Fruit fly (Drosophila melanogaster) whole organism, embryonic: Measurements from ENCODE around the gene CG13056.

Source experiments
- Abd-B ChIP-seq: fragments of 200-800 bp; sonication (Bioruptor generic); optimal IDR thresholded peaks from 2 replicates; lab custom pipeline; 2018; ENCODE audit warnings: missing biosample characterization, mild to moderate bottlenecking, missing genetic modification characterization, moderate library complexity
- Atf6 ChIP-seq: fragments of 200-800 bp; sonication (Bioruptor generic); IDR thresholded peaks from 2 replicates; pipeline ENCODE4 v1.3.6; 2022; ENCODE audit warnings: missing biosample characterization, missing genetic modification characterization
- CG10565 ChIP-seq: fragments of 200-800 bp; sonication (Bioruptor generic); optimal IDR thresholded peaks from 3 replicates; lab custom pipeline; 2016; ENCODE audit warnings: missing biosample characterization, mild to moderate bottlenecking, missing genetic modification characterization
- CG10654 ChIP-seq: fragments of 200-800 bp; sonication (Bioruptor generic); optimal IDR thresholded peaks from 2 replicates; lab custom pipeline; 2016; ENCODE audit warnings: missing biosample characterization, missing genetic modification characterization
- CG14441 ChIP-seq: fragments of 200-800 bp; sonication (Bioruptor generic); IDR thresholded peaks from 2 replicates; pipeline ENCODE4 v1.3.6; 2022; ENCODE audit warnings: missing biosample characterization, missing genetic modification characterization
- CG14667 ChIP-seq: fragments of 200-800 bp; sonication (Bioruptor generic); IDR thresholded peaks from 2 replicates; pipeline ENCODE4 v1.3.6; 2022; ENCODE audit warnings: missing biosample characterization, missing genetic modification characterization
- CG14710 ChIP-seq: fragments of 200-800 bp; sonication (Bioruptor generic); optimal IDR thresholded peaks from 3 replicates; lab custom pipeline; 2019; ENCODE audit warnings: missing biosample characterization, mild to moderate bottlenecking, missing genetic modification characterization, moderate library complexity
- CG15011 ChIP-seq: fragments of 200-800 bp; sonication (Bioruptor generic); optimal IDR thresholded peaks from 3 replicates; lab custom pipeline; 2018; ENCODE audit warnings: missing biosample characterization, mild to moderate bottlenecking, missing genetic modification characterization
- CG17385 ChIP-seq: fragments of 200-800 bp; sonication (Bioruptor generic); optimal IDR thresholded peaks from 3 replicates; lab custom pipeline; 2018; ENCODE audit warnings: missing biosample characterization, mild to moderate bottlenecking, missing genetic modification characterization
- CG17829 ChIP-seq: fragments of 200-800 bp; optimal IDR thresholded peaks from 2 replicates; lab custom pipeline; 2019; ENCODE audit warnings: missing biosample characterization, mild to moderate bottlenecking, missing genetic modification characterization, moderate library complexity
- CG2678 ChIP-seq: fragments of 200-800 bp; sonication (Bioruptor generic); optimal IDR thresholded peaks from 3 replicates; lab custom pipeline; 2019; ENCODE audit warnings: missing biosample characterization, mild to moderate bottlenecking, missing genetic modification characterization, moderate library complexity
- CG31224 ChIP-seq: fragments of 200-800 bp; sonication (Bioruptor generic); IDR thresholded peaks from 2 replicates; pipeline ENCODE4 v1.3.6; 2022; ENCODE audit warnings: missing biosample characterization, missing genetic modification characterization
- CG32767 ChIP-seq: fragments of 200-800 bp; sonication (Bioruptor generic); IDR thresholded peaks from 2 replicates; pipeline ENCODE4 v1.3.6; 2022; ENCODE audit warnings: missing biosample characterization, missing genetic modification characterization
- CG3995 ChIP-seq: fragments of 200-800 bp; sonication (Bioruptor generic); optimal IDR thresholded peaks from 3 replicates; lab custom pipeline; 2016; ENCODE audit warnings: missing biosample characterization, missing genetic modification characterization
- CG42726 ChIP-seq: fragments of 200-800 bp; sonication (Bioruptor generic); IDR thresholded peaks from 2 replicates; pipeline ENCODE4 v1.3.6; 2022; ENCODE audit warnings: missing biosample characterization, missing genetic modification characterization; ENCODE audit not compliant: partially characterized antibody
- CG4854 ChIP-seq: fragments of 200-800 bp; sonication (Bioruptor generic); optimal IDR thresholded peaks from 2 replicates; lab custom pipeline; 2016; ENCODE audit warnings: missing biosample characterization, missing genetic modification characterization, inconsistent platforms
- CG6654 ChIP-seq: fragments of 200-800 bp; sonication (Bioruptor generic); optimal IDR thresholded peaks from 2 replicates; lab custom pipeline; 2017; ENCODE audit warnings: missing biosample characterization, mild to moderate bottlenecking, missing genetic modification characterization
- CG6791 ChIP-seq: fragments of 200-800 bp; sonication (Bioruptor generic); IDR thresholded peaks from 3 replicates; pipeline ENCODE4 v1.3.6; 2022; ENCODE audit warnings: missing biosample characterization, missing genetic modification characterization; ENCODE audit not compliant: partially characterized antibody
- CG8388 ChIP-seq: fragments of 200-800 bp; sonication (Bioruptor generic); optimal IDR thresholded peaks from 2 replicates; lab custom pipeline; 2019; ENCODE audit warnings: missing biosample characterization, mild to moderate bottlenecking, missing genetic modification characterization, moderate library complexity
- CG8765 ChIP-seq: fragments of 200-800 bp; sonication (Bioruptor generic); IDR thresholded peaks from 2 replicates; pipeline ENCODE4 v1.3.6; 2022; ENCODE audit warnings: missing biosample characterization, missing genetic modification characterization
- CG8924 ChIP-seq: fragments of 200-800 bp; optimal IDR thresholded peaks from 3 replicates; lab custom pipeline; 2019; ENCODE audit warnings: missing biosample characterization, mild to moderate bottlenecking, missing genetic modification characterization, moderate library complexity
- CG9876 ChIP-seq: fragments of 200-800 bp; sonication (Bioruptor generic); optimal IDR thresholded peaks from 2 replicates; lab custom pipeline; 2016; ENCODE audit warnings: missing biosample characterization, missing genetic modification characterization
- CHES-1-like ChIP-seq: fragments of 200-800 bp; sonication (Bioruptor generic); optimal IDR thresholded peaks from 2 replicates; lab custom pipeline; 2016; ENCODE audit warnings: missing biosample characterization, missing genetic modification characterization
- Dek ChIP-seq: fragments of 200-800 bp; sonication (Bioruptor generic); optimal IDR thresholded peaks from 3 replicates; lab custom pipeline; 2019; ENCODE audit warnings: missing biosample characterization, mild to moderate bottlenecking, missing genetic modification characterization, moderate library complexity
- Doc3 ChIP-seq: fragments of 200-800 bp; sonication (Bioruptor generic); IDR thresholded peaks from 3 replicates; pipeline ENCODE4 v1.3.6; 2022; ENCODE audit warnings: missing biosample characterization, missing genetic modification characterization; ENCODE audit not compliant: partially characterized antibody
- Hr78 ChIP-seq, 2 experiments: fragments of 200-800 bp in 1 of 2; fragments of >200 bp in 1 of 2; sonication (Bioruptor generic) in 1 of 2; optimal IDR thresholded peaks; 2 replicates each; lab custom pipeline; 2017 to 2019; ENCODE audit warnings: missing biosample characterization in 2 of 2, missing genetic modification characterization in 2 of 2, mild to moderate bottlenecking in 1 of 2, moderate library complexity in 1 of 2
- Hsf ChIP-seq: fragments of 200-800 bp; sonication (Bioruptor generic); optimal IDR thresholded peaks from 3 replicates; lab custom pipeline; 2016; ENCODE audit warnings: missing biosample characterization, missing genetic modification characterization
- Kr ChIP-seq: fragments of 200-800 bp; sonication (Bioruptor generic); optimal IDR thresholded peaks from 2 replicates; lab custom pipeline; 2017; ENCODE audit warnings: missing biosample characterization, mild to moderate bottlenecking, missing genetic modification characterization
- Lim3 ChIP-seq: fragments of 200-800 bp; sonication (Bioruptor generic); IDR thresholded peaks from 2 replicates; pipeline ENCODE4 v1.3.6; 2022; ENCODE audit warnings: missing biosample characterization, missing genetic modification characterization
- NFAT ChIP-seq: fragments of 200-800 bp; sonication (Bioruptor generic); IDR thresholded peaks from 2 replicates; pipeline ENCODE4 v1.3.6; 2022; ENCODE audit warnings: missing biosample characterization, missing genetic modification characterization
- Oaz ChIP-seq: fragments of 200-800 bp; sonication (Bioruptor generic); IDR thresholded peaks from 2 replicates; pipeline ENCODE4 v1.3.6; 2022; ENCODE audit warnings: missing biosample characterization, missing genetic modification characterization
- Pdp1 ChIP-seq, 2 experiments: fragments of 200-800 bp; sonication (Bioruptor generic); optimal IDR thresholded peaks; 3 replicates each; lab custom pipeline; 2016; ENCODE audit warnings: missing biosample characterization in 2 of 2, missing genetic modification characterization in 2 of 2, mild to moderate bottlenecking in 1 of 2, moderate library complexity in 1 of 2
- ase ChIP-seq: fragments of 200-800 bp; sonication (Bioruptor generic); IDR thresholded peaks from 3 replicates; pipeline ENCODE4 v1.3.6; 2022; ENCODE audit warnings: missing biosample characterization, missing genetic modification characterization
- az2 ChIP-seq: fragments of 200-800 bp; sonication (Bioruptor generic); optimal IDR thresholded peaks from 3 replicates; lab custom pipeline; 2016; ENCODE audit warnings: missing biosample characterization, missing genetic modification characterization
- cad ChIP-seq: fragments of >200 bp; optimal IDR thresholded peaks from 2 replicates; lab custom pipeline; 2017; ENCODE audit warnings: missing biosample characterization, missing genetic modification characterization
- caup ChIP-seq: fragments of 200-800 bp; sonication (Bioruptor generic); optimal IDR thresholded peaks from 3 replicates; lab custom pipeline; 2017; ENCODE audit warnings: missing biosample characterization, mild to moderate bottlenecking, missing genetic modification characterization, moderate library complexity; ENCODE audit not compliant: severe bottlenecking
- chif ChIP-seq, 2 experiments: fragments of 200-800 bp; sonication (Bioruptor generic); optimal IDR thresholded peaks; 3 replicates each; lab custom pipeline; 2016; ENCODE audit warnings: missing biosample characterization in 2 of 2, missing genetic modification characterization in 2 of 2
- dmrt99B ChIP-seq: fragments of 200-800 bp; sonication (Bioruptor generic); optimal IDR thresholded peaks from 2 replicates; lab custom pipeline; 2018; ENCODE audit warnings: missing biosample characterization, mild to moderate bottlenecking, missing genetic modification characterization, moderate library complexity
- gsb-n ChIP-seq: fragments of 200-800 bp; sonication (Bioruptor generic); optimal IDR thresholded peaks from 3 replicates; lab custom pipeline; 2018; ENCODE audit warnings: missing biosample characterization, mild to moderate bottlenecking, missing genetic modification characterization
- lov ChIP-seq, 2 experiments: fragments of 200-800 bp in 1 of 2; fragments of >200 bp in 1 of 2; sonication (Bioruptor generic) in 1 of 2; IDR thresholded peaks in 1 of 2; optimal IDR thresholded peaks in 1 of 2; 2 replicates in 1 of 2; 3 replicates in 1 of 2; pipeline versions ENCODE4 v1.3.6 to Lab custom; 2017 to 2022; ENCODE audit warnings: missing biosample characterization in 1 of 2, missing genetic modification characterization in 1 of 2
- mam ChIP-seq: fragments of 200-800 bp; sonication (Bioruptor generic); optimal IDR thresholded peaks from 3 replicates; lab custom pipeline; 2016; ENCODE audit warnings: missing biosample characterization, missing genetic modification characterization
- nmo ChIP-seq: fragments of 200-800 bp; sonication (Bioruptor generic); optimal IDR thresholded peaks from 2 replicates; lab custom pipeline; 2018; ENCODE audit warnings: missing biosample characterization, mild to moderate bottlenecking, missing genetic modification characterization, moderate library complexity
- otp ChIP-seq: fragments of 200-800 bp; sonication (Bioruptor generic); IDR thresholded peaks from 3 replicates; pipeline ENCODE4, ENCODE4 v1.3.6; 2022; ENCODE audit warnings: missing biosample characterization, missing genetic modification characterization
- prd ChIP-seq, 3 experiments: fragments of >200 bp in 2 of 3; fragments of 200-800 bp in 1 of 3; sonication (Bioruptor generic) in 1 of 3; optimal IDR thresholded peaks in 2 of 3; IDR thresholded peaks in 1 of 3; 2 replicates in 2 of 3; 3 replicates in 1 of 3; pipeline versions ENCODE4 v1.3.6 to Lab custom; 2017 to 2022; ENCODE audit warnings: missing biosample characterization in 1 of 3, missing genetic modification characterization in 1 of 3
- pum ChIP-seq: fragments of 200-800 bp; sonication (Bioruptor generic); optimal IDR thresholded peaks from 2 replicates; lab custom pipeline; 2016; ENCODE audit warnings: missing biosample characterization, missing genetic modification characterization
- repo ChIP-seq: fragments of 200-800 bp; sonication (Bioruptor generic); optimal IDR thresholded peaks from 2 replicates; lab custom pipeline; 2016; ENCODE audit warnings: missing biosample characterization, missing genetic modification characterization
- shn ChIP-seq: fragments of 200-800 bp; sonication (Bioruptor generic); optimal IDR thresholded peaks from 3 replicates; lab custom pipeline; 2016; ENCODE audit warnings: missing biosample characterization, missing genetic modification characterization
- tgo ChIP-seq: fragments of 200-800 bp; sonication (Bioruptor generic); IDR thresholded peaks from 3 replicates; pipeline ENCODE4 v1.3.6; 2022; ENCODE audit warnings: missing biosample characterization, missing genetic modification characterization

CG13056 gene

dm6 chr3L:16305820-16306650, 27.1 kb upstream of the CG13056 start, which contains the start of the genes CG13043 and CG13063 (continued):
- TF ChIP-seq CG14710 (tag; lab: Kevin White, UChicago) = no peak
- no peak for TF ChIP-seq CG8924 (tag; lab: Kevin White, UChicago)
- peak; percentile 10 for TF ChIP-seq nmo (GFP tag; lab: Kevin White, UChicago)
- TF ChIP-seq Oaz (GFP tag; lab: Robert Waterston, UW) = no peak
- TF ChIP-seq tgo = no peak
- TF ChIP-seq repo = no peak
- TF ChIP-seq CG9876 (GFP tag; lab: Kevin White, UChicago) = no peak
- TF ChIP-seq CG6654 (GFP tag; lab: Kevin White, UChicago) = no peak
- TF ChIP-seq CG10565 = no peak
- TF ChIP-seq az2 (GFP tag; lab: Kevin White, UChicago) = no peak
- TF ChIP-seq Hsf (GFP tag; lab: Kevin White, UChicago) = no peak
- no peak for TF ChIP-seq CG6791
- no peak for TF ChIP-seq NFAT (GFP tag; lab: Robert Waterston, UW)
- no peak for TF ChIP-seq CG14667
- no peak for TF ChIP-seq otp
- no peak for TF ChIP-seq CG17385
- peak; percentile 15; the same call in 1 of the 2 replicates for TF ChIP-seq Atf6 (GFP tag; lab: Robert Waterston, UW)
- no peak for TF ChIP-seq CHES-1-like (GFP tag; lab: Kevin White, UChicago)
- no peak for TF ChIP-seq pum
- TF ChIP-seq CG8765 (GFP tag; lab: Robert Waterston, UW) = no peak
- TF ChIP-seq CG4854 (GFP tag; lab: Kevin White, UChicago) = no peak
- TF ChIP-seq CG3995 (GFP tag; lab: Kevin White, UChicago) = no peak
- no peak for TF ChIP-seq Lim3 (GFP tag; lab: Robert Waterston, UW)
- no peak for TF ChIP-seq caup
- TF ChIP-seq CG2678 (tag; lab: Kevin White, UChicago) = peak; percentile 42
- TF ChIP-seq CG14441 = 0 out of 2 replicates have a peak, but pooled peaks have one; percentile 27
- TF ChIP-seq dmrt99B (tag; lab: Kevin White, UChicago) = peak; percentile 2
- TF ChIP-seq chif (GFP tag; optimal IDR thresholded peaks at IDR 0.05; lab: Kevin White, UChicago) = no peak
- TF ChIP-seq cad = no peak
- no peak for TF ChIP-seq CG8388
- TF ChIP-seq gsb-n (tag; lab: Kevin White, UChicago) = peak; percentile 58
- TF ChIP-seq CG42726 (GFP tag; lab: Robert Waterston, UW) = no peak
- no peak for TF ChIP-seq lov (optimal IDR thresholded peaks at IDR 0.05; lab: Kevin White, UChicago)
- no peak for TF ChIP-seq lov (GFP tag; IDR thresholded peaks at IDR 0.05; lab: Robert Waterston, UW)
- TF ChIP-seq Abd-B (GFP tag; lab: Kevin White, UChicago) = no peak
- TF ChIP-seq Hr78 (GFP tag; optimal IDR thresholded peaks at IDR 0.05; lab: Kevin White, UChicago) = no peak
- no peak for TF ChIP-seq Kr (GFP tag; lab: Kevin White, UChicago)
- TF ChIP-seq shn (GFP tag; lab: Kevin White, UChicago) = no peak
- no peak for TF ChIP-seq CG10654 (GFP tag; lab: Kevin White, UChicago)
- no peak for TF ChIP-seq Dek (tag; lab: Kevin White, UChicago)
- TF ChIP-seq ase (GFP tag; lab: Robert Waterston, UW) = no peak
- TF ChIP-seq CG15011 = no peak
- no peak for TF ChIP-seq Pdp1 (GFP tag; optimal IDR thresholded peaks at IDR 0.05; lab: Kevin White, UChicago)
- no peak for TF ChIP-seq Doc3 (GFP tag; lab: Robert Waterston, UW)
- TF ChIP-seq CG32767 (GFP tag; lab: Robert Waterston, UW) = no peak
- no peak for TF ChIP-seq CG31224 (GFP tag; lab: Robert Waterston, UW)
- TF ChIP-seq CG17829 (tag; lab: Kevin White, UChicago) = no peak
- no peak for TF ChIP-seq mam (GFP tag; lab: Kevin White, UChicago)
- no peak for TF ChIP-seq prd (optimal IDR thresholded peaks at IDR 0.05; lab: Kevin White, UChicago)
- no peak for TF ChIP-seq prd (GFP tag; IDR thresholded peaks at IDR 0.05; lab: Robert Waterston, UW)
